Comparison of ENCODE assay signal across 4 fruit fly cellular contexts in genomic region chr3R:9877153-9878025, dm6.
TF ChIP-seq lines count a peak whose summit lies in the region.

No protein-coding gene starts in this region.

- TF ChIP-seq CTCF in whole organism, embryonic (GFP tag; optimal IDR thresholded peaks at IDR 0.05; lab: Kevin White, UChicago) = no peak

TF ChIP-seq in whole organism, adult, 20 proteins besides CTCF, POLR2A, EP300 and RAD21:
- TF ChIP-seq Hr96 (GFP tag; optimal IDR thresholded peaks at IDR 0.05; lab: Kevin White, UChicago) (no peak), tj (GFP tag; optimal IDR thresholded peaks at IDR 0.05; lab: Kevin White, UChicago) (peak; percentile 20), bab1 (GFP tag; optimal IDR thresholded peaks at IDR 0.05; lab: Kevin White, UChicago) (no peak), Mnt (GFP tag; optimal IDR thresholded peaks at IDR 0.05; lab: Kevin White, UChicago) (peak; percentile 21), CG1620 (GFP tag; optimal IDR thresholded peaks at IDR 0.05; lab: Kevin White, UChicago) (no peak), cnc (optimal IDR thresholded peaks at IDR 0.05; lab: Kevin White, UChicago) (no peak), Clk (GFP tag; optimal IDR thresholded peaks at IDR 0.05; lab: Kevin White, UChicago) (no peak), CG33017 (tag; optimal IDR thresholded peaks at IDR 0.05; lab: Kevin White, UChicago) (no peak), CG7045 (GFP tag; optimal IDR thresholded peaks at IDR 0.05; lab: Kevin White, UChicago) (no peak), cic (GFP tag; optimal IDR thresholded peaks at IDR 0.05; lab: Kevin White, UChicago) (peak; percentile 79), kay (GFP tag; lab: Kevin White, UChicago; ENCODE audit: borderline replicate concordance) (peak; percentile 46), CG5204 (GFP tag; optimal IDR thresholded peaks at IDR 0.05; lab: Kevin White, UChicago) (no peak), CG14711 (tag; optimal IDR thresholded peaks at IDR 0.05; lab: Kevin White, UChicago) (no peak), ovo (GFP tag; optimal IDR thresholded peaks at IDR 0.05; lab: Kevin White, UChicago) (peak; percentile 5), CG11617 (GFP tag; optimal IDR thresholded peaks at IDR 0.05; lab: Kevin White, UChicago) (no peak), pad (GFP tag; optimal IDR thresholded peaks at IDR 0.05; lab: Kevin White, UChicago) (peak; percentile 66), Crg-1 (GFP tag; optimal IDR thresholded peaks at IDR 0.05; lab: Kevin White, UChicago) (no peak), CG7101 (tag; optimal IDR thresholded peaks at IDR 0.05; lab: Kevin White, UChicago) (peak; percentile 1), CG12768 (GFP tag; optimal IDR thresholded peaks at IDR 0.05; lab: Kevin White, UChicago) (peak; percentile 9), toe (GFP tag; optimal IDR thresholded peaks at IDR 0.05; lab: Kevin White, UChicago) (no peak)

TF ChIP-seq in whole organism, embryonic, 481 proteins besides CTCF, POLR2A, EP300 and RAD21 (continues in another document):
- TF ChIP-seq da (GFP tag; optimal IDR thresholded peaks at IDR 0.05; lab: Kevin White, UChicago) = no peak
- peak; percentile 93 for TF ChIP-seq chinmo (GFP tag; IDR thresholded peaks at IDR 0.05; lab: Robert Waterston, UW; ENCODE audit: partially characterized antibody)
- TF ChIP-seq CG9727 (GFP tag; optimal IDR thresholded peaks at IDR 0.05; lab: Kevin White, UChicago) = peak; percentile 12
- peak; percentile 87 for TF ChIP-seq twi (tag; optimal IDR thresholded peaks at IDR 0.05; lab: Kevin White, UChicago)
- no peak for TF ChIP-seq Neu2 (GFP tag; optimal IDR thresholded peaks at IDR 0.05; lab: Kevin White, UChicago; ENCODE audit: borderline replicate concordance)
- TF ChIP-seq ab (GFP tag; optimal IDR thresholded peaks at IDR 0.05; lab: Kevin White, UChicago) = no peak
- TF ChIP-seq CG13424 (tag; optimal IDR thresholded peaks at IDR 0.05; lab: Kevin White, UChicago) = no peak
- no peak for TF ChIP-seq Antp (GFP tag; optimal IDR thresholded peaks at IDR 0.05; lab: Kevin White, UChicago)
- TF ChIP-seq CG4360 (GFP tag; IDR thresholded peaks at IDR 0.05; lab: Robert Waterston, UW) = peak; percentile 85
- TF ChIP-seq Blimp-1 (GFP tag; optimal IDR thresholded peaks at IDR 0.05; lab: Kevin White, UChicago) = peak; percentile 6
- peak; percentile 27 for TF ChIP-seq D (optimal IDR thresholded peaks at IDR 0.05; lab: Kevin White, UChicago)
- TF ChIP-seq D (GFP tag; optimal IDR thresholded peaks at IDR 0.05; lab: Kevin White, UChicago) = no peak
- TF ChIP-seq CG11504 (tag; optimal IDR thresholded peaks at IDR 0.05; lab: Kevin White, UChicago) = peak; percentile 12
- TF ChIP-seq cad (GFP tag; optimal IDR thresholded peaks at IDR 0.05; lab: Kevin White, UChicago) = no peak
- TF ChIP-seq CG34376 (GFP tag; optimal IDR thresholded peaks at IDR 0.05; lab: Kevin White, UChicago) = no peak
- TF ChIP-seq ham (GFP tag; IDR thresholded peaks at IDR 0.05; lab: Robert Waterston, UW) = no peak
- TF ChIP-seq tll (GFP tag; optimal IDR thresholded peaks at IDR 0.05; lab: Kevin White, UChicago) = peak in 1 of 2 experiments; percentile 90
- no peak for TF ChIP-seq CG3065 (GFP tag; optimal IDR thresholded peaks at IDR 0.05; lab: Kevin White, UChicago)
- TF ChIP-seq cg (GFP tag; optimal IDR thresholded peaks at IDR 0.05; lab: Kevin White, UChicago) = peak; percentile 90
- peak in 1 of 2 experiments; percentile 55 for TF ChIP-seq eve (GFP tag; optimal IDR thresholded peaks at IDR 0.05; lab: Kevin White, UChicago)
- TF ChIP-seq PHDP (tag; optimal IDR thresholded peaks at IDR 0.05; lab: Kevin White, UChicago) = no peak
- TF ChIP-seq CG15479 (GFP tag; optimal IDR thresholded peaks at IDR 0.05; lab: Kevin White, UChicago) = peak; percentile 94
- TF ChIP-seq jigr1 (GFP tag; IDR thresholded peaks at IDR 0.05; lab: Robert Waterston, UW) = no peak
- TF ChIP-seq CG8924 (tag; optimal IDR thresholded peaks at IDR 0.05; lab: Kevin White, UChicago) = peak; percentile 27
- peak; percentile 58 for TF ChIP-seq CG8478 (optimal IDR thresholded peaks at IDR 0.05; lab: Kevin White, UChicago)

TF ChIP-seq in whole organism, prepupa, 60 proteins besides CTCF, POLR2A, EP300 and RAD21 (continues in another document):
- TF ChIP-seq dsx (GFP tag; optimal IDR thresholded peaks at IDR 0.05; lab: Kevin White, UChicago; ENCODE audit: poor library complexity, severe bottlenecking) = peak; percentile 20
- TF ChIP-seq Hr4 (GFP tag; optimal IDR thresholded peaks at IDR 0.05; lab: Kevin White, UChicago) = no peak
- no peak for TF ChIP-seq CG8119 (GFP tag; IDR thresholded peaks at IDR 0.05; lab: Robert Waterston, UW)
- TF ChIP-seq CG6854 (GFP tag; optimal IDR thresholded peaks at IDR 0.05; lab: Kevin White, UChicago) = no peak
- no peak for TF ChIP-seq Sox102F (GFP tag; optimal IDR thresholded peaks at IDR 0.05; lab: Kevin White, UChicago)
- no peak for TF ChIP-seq Sox14 (GFP tag; optimal IDR thresholded peaks at IDR 0.05; lab: Kevin White, UChicago)
- TF ChIP-seq Lpt (GFP tag; optimal IDR thresholded peaks at IDR 0.05; lab: Kevin White, UChicago) = no peak
- TF ChIP-seq CG4318 (GFP tag; optimal IDR thresholded peaks at IDR 0.05; lab: Kevin White, UChicago) = no peak
- TF ChIP-seq CG15336 (GFP tag; IDR thresholded peaks at IDR 0.05; lab: Robert Waterston, UW) = no peak
- TF ChIP-seq CG1621 (tag; optimal IDR thresholded peaks at IDR 0.05; lab: Kevin White, UChicago) = no peak
- TF ChIP-seq CG8319 (GFP tag; optimal IDR thresholded peaks at IDR 0.05; lab: Kevin White, UChicago) = no peak
- no peak for TF ChIP-seq CG31627 (GFP tag; optimal IDR thresholded peaks at IDR 0.05; lab: Kevin White, UChicago)
- TF ChIP-seq CG10669 (GFP tag; optimal IDR thresholded peaks at IDR 0.05; lab: Kevin White, UChicago) = no peak
- TF ChIP-seq CG11294 (GFP tag; IDR thresholded peaks at IDR 0.05; lab: Robert Waterston, UW) = no peak
- TF ChIP-seq Sox15 (GFP tag; optimal IDR thresholded peaks at IDR 0.05; lab: Kevin White, UChicago) = no peak
- TF ChIP-seq ss (GFP tag; optimal IDR thresholded peaks at IDR 0.05; lab: Kevin White, UChicago) = no peak
- no peak for TF ChIP-seq spab (GFP tag; optimal IDR thresholded peaks at IDR 0.05; lab: Kevin White, UChicago)
- no peak for TF ChIP-seq cyc (GFP tag; optimal IDR thresholded peaks at IDR 0.05; lab: Kevin White, UChicago)
- TF ChIP-seq CG11762 (GFP tag; optimal IDR thresholded peaks at IDR 0.05; lab: Kevin White, UChicago; ENCODE audit: insufficient read depth) = no peak
- no peak for TF ChIP-seq CG11902 (GFP tag; optimal IDR thresholded peaks at IDR 0.05; lab: Kevin White, UChicago)
- no peak for TF ChIP-seq Hr38 (GFP tag; optimal IDR thresholded peaks at IDR 0.05; lab: Kevin White, UChicago)
- no peak for TF ChIP-seq CG34406 (GFP tag; optimal IDR thresholded peaks at IDR 0.05; lab: Kevin White, UChicago)
- peak; percentile 27 for TF ChIP-seq Eip78C (GFP tag; lab: Kevin White, UChicago)
- TF ChIP-seq svp (GFP tag; lab: Kevin White, UChicago) = peak; percentile 16
- no peak for TF ChIP-seq pdm3 (GFP tag; optimal IDR thresholded peaks at IDR 0.05; lab: Kevin White, UChicago)
- TF ChIP-seq vri (GFP tag; optimal IDR thresholded peaks at IDR 0.05; lab: Kevin White, UChicago) = peak; percentile 32
- TF ChIP-seq CG16779 (tag; optimal IDR thresholded peaks at IDR 0.05; lab: Kevin White, UChicago) = peak; percentile 28
- TF ChIP-seq Ets96B (tag; optimal IDR thresholded peaks at IDR 0.05; lab: Kevin White, UChicago) = no peak

TF ChIP-seq in whole organism, pupa, 21 proteins besides CTCF, POLR2A, EP300 and RAD21:
- TF ChIP-seq D1 (tag; optimal IDR thresholded peaks at IDR 0.05; lab: Kevin White, UChicago) (no peak), rn (GFP tag; IDR thresholded peaks at IDR 0.05; lab: Robert Waterston, UW) (no peak), CG13204 (GFP tag; optimal IDR thresholded peaks at IDR 0.05; lab: Kevin White, UChicago) (no peak), CG4496 (GFP tag; IDR thresholded peaks at IDR 0.05; lab: Robert Waterston, UW) (no peak), CG15710 (tag; optimal IDR thresholded peaks at IDR 0.05; lab: Kevin White, UChicago) (no peak), Snoo (tag; optimal IDR thresholded peaks at IDR 0.05; lab: Kevin White, UChicago) (no peak), CG14655 (GFP tag; optimal IDR thresholded peaks at IDR 0.05; lab: Kevin White, UChicago) (peak; percentile 15), CG10348 (GFP tag; IDR thresholded peaks at IDR 0.05; lab: Robert Waterston, UW) (no peak), CG32121 (GFP tag; IDR thresholded peaks at IDR 0.05; lab: Robert Waterston, UW) (no peak)
